Fruit fly (Drosophila melanogaster) whole organism, larva: ENCODE measurements around the gene Cdc16.

Experiments used
- noc ChIP-seq: fragments of 200-800 bp; sonication (Bioruptor generic); optimal IDR thresholded peaks from 3 replicates; lab custom pipeline; 2019; ENCODE audit warnings: missing biosample characterization, mild to moderate bottlenecking, missing genetic modification characterization, moderate library complexity

The Cdc16 gene

DNA sequence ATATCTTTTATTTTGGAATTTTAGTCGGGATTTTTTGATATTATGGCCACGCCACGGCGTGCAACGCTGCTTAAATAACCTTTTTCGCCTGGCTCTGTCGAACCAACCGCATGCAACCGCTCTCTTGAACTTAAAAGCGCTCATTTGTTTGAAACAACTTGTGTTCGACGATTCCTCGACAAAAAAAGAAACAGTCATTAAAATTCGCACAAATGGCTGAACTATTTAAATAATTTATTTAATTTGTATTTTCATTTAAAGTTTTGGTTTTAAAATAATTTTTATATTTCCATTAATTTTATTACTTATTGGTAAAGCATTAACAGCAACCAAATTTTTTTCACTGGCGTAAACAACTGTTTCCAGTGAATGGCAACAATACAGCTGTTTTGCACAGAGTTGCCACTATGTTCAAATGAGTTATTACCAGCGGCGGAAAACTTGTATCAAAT lies at the start of gene Cdc16, which contains the start of gene orb:
TSS of gene Cdc16 (plus strand) at position 396 of the 452 bp plus-strand sequence.
TSS of gene orb (minus strand) at position 51 of the 452 bp plus-strand sequence.
- peak; percentile 84 for TF ChIP-seq noc (tag; lab: Kevin White, UChicago)

- TF ChIP-seq noc (tag; lab: Kevin White, UChicago), result no peak
These were observed 42.0 kb upstream of the Cdc16 start for dm6 chr3R:23239051-23239450.

DNA sequence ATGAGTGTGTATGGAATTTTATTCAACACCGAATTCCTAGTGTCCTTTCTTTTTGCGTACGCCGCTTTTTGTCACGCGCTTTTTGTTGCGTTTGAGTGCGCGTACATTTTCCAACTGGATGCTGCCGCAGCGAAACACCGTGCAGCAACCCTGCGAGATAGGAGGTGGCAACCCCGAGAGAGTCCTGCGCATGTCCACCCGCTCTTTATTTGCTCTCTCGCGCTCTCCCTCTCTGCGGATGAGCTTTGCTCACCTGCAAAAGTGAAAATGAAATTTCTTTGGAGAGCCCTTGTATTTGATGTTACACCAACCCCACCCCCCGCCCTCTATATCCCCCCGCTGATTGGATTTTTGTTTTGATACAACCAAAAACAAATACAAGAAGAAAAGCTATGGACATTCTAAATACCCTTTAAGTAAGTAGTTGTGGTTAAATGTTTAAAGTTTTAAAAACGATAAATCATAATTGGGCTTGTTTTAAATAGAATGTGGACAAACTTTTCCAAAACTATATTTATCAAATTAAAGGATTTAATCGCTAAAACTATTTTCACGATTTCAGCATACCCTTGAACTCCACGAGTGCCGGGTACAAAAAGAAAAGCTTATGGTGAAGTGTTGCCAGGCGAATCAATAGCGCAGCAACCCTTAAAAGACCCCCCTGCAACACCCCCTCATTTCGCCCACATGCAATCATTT lies 40.9 kb upstream of the Cdc16 start:
- TF ChIP-seq noc (tag; lab: Kevin White, UChicago), result peak; percentile 4

dm6 chr3R:23248853-23249573 lies 32.0 kb upstream of the Cdc16 start, which contains the start of gene CG4467:
CG4467 (minus strand) TSS chr3R:23248903.
- no peak for TF ChIP-seq noc (tag; lab: Kevin White, UChicago)

dm6 chr3R:23251256-23251655 lies 29.7 kb upstream of the Cdc16 start, which contains the start of the genes Rad60 and EloA:
Rad60 (minus strand) TSS chr3R:23251477.
EloA (plus strand) TSS chr3R:23251563.
- TF ChIP-seq noc (tag; lab: Kevin White, UChicago), result peak; percentile 61

dm6 chr3R:23257986-23258427 lies 23.0 kb upstream of the Cdc16 start, which contains the start of the genes wda and Pex11c:
wda (minus strand) TSS chr3R:23258087.
Pex11c (plus strand) TSS chr3R:23258365.
- peak; percentile 57 for TF ChIP-seq noc (tag; lab: Kevin White, UChicago)

DNA sequence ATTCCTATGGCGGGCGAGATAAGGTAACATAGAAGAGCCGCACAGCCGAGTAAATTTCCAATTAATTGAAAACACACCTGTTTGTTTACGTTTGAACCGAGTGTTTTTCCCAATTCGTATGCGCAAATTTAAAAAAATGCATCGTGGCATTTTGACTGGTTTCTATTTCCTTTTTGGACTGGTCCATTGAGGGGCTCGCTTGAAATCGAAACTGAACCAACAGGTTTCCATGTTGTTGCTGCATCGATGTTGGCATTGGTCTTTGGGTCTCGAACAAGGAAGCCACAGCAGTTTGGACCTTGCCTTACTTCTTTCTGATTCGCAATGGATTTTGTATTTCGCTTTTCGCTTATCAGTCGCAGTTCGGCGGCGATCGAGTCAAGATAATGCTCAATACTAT lies 22.5 kb upstream of the Cdc16 start:
- no peak for TF ChIP-seq noc (tag; lab: Kevin White, UChicago)

DNA sequence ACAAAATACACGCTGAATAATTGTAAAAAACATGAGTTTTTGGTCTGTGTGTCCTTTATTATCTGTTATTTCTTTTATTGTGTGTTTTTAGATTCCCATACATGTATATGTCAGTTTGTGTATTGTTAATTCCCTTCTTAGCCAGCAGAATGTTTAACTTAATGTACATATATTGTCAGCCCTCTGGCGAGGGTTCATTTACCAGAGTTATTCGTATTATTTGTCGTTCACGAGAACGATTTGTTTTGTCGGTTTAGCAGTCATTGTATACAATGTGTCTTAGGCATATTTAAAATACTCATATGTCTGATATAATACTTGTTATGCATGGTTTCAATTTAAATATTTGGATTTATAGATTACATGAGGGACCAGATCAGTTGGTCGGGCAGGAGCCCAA lies 20.4 kb upstream of the Cdc16 start:
- no peak for TF ChIP-seq noc (tag; lab: Kevin White, UChicago)

DNA sequence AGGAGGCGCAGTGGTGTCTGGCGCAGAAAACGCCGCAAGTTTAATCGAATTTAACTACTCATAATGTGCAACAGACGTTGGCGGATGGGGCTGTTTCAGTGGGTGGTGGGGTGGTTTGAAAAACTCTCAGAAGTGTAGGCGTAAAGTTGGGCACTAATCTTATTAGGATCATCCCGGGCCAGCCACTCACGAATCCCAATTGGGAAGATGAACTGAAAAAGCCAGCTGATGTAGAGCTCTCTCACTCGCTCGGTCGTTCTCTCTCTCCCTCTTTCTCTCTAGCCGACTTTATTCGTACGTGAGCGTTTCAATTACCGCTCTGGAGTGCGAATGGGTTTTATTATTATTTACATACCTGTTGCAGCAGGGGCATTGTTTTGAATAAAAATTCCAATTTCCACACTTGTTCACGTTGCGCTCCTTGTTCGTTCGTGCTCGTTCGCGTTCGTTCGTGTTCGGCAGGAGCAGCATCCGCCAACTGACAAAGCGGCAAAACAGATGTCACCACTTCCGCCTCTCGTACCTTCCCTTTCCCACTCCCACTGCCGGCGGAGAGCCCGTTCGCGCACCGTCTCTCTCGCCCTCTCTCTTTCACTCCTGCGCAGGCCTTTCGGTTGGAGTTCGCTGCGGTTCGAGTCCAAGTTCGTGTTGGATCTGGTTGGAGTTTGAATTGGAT lies 2.2 kb upstream of the Cdc16 start:
- no peak for TF ChIP-seq noc (tag; lab: Kevin White, UChicago)

DNA sequence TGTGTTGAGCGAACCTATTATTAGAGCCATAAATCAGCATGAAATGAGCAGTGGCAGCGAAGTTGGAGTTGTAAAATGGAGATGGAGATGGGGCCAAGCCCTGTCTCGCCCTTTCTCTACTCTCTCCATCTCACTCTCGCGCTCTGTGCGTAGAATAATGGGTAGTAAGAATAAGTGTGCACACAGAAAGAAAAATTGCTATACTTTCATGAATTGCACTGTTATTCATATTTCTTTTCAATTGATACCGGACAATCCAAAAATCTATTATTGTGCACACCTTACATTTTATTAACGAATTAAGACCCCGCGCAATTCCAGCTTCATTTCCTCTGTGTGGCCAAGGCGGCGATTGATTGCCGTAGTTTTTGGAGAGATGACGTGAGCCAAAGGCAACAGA lies 1.2 kb upstream of the Cdc16 start:
- no peak for TF ChIP-seq noc (tag; lab: Kevin White, UChicago)

DNA sequence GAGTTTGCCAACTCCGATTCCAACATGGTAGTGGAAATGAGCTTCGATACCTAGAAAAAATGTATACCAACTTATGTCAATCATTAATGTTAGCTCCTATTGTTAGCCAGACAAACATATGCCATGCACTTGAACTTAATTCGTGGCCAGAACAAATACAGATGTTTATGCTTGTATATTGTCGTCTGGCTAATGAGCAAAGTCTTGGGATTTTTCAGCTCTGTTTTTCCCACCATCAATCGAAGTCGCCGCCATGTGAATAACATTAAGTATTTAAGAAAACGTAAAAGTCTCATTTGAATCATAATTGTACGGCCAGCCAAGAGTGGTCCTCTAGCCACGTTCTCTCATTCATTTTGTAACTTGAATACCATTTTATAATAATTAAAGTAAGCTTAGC lies 2.7 kb downstream of the Cdc16 start, which contains the start of gene CG6763:
TSS of gene CG6763 (plus strand) at position 301 of the 400 bp plus-strand sequence.
- no peak for TF ChIP-seq noc (tag; lab: Kevin White, UChicago)

dm6 chr3R:23284256-23284655 lies 3.3 kb downstream of the Cdc16 start:
- peak; percentile 41 for TF ChIP-seq noc (tag; lab: Kevin White, UChicago)

DNA sequence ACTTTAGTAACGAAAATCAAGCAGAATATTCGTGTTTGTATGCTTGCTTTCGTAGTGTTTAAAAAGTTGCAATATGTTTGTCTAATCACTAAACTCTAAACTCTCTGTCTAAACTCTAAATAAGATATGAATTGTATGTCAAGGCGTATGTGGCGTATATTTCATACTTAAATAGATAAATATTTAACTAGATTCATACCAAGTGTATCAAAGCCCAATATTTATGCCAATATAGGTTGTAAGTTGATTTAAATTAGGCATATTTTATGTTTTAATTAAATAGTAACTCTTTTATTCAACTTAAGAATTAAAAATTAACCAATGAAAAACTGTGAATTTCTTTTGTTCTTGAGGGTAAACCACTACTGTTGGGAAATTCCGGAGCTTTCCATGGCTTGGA lies 7.0 kb downstream of the Cdc16 start, which contains the start of gene wam:
TSS of gene wam (minus strand) at position 101 of the 400 bp plus-strand sequence.
- TF ChIP-seq noc (tag; lab: Kevin White, UChicago), result no peak

DNA sequence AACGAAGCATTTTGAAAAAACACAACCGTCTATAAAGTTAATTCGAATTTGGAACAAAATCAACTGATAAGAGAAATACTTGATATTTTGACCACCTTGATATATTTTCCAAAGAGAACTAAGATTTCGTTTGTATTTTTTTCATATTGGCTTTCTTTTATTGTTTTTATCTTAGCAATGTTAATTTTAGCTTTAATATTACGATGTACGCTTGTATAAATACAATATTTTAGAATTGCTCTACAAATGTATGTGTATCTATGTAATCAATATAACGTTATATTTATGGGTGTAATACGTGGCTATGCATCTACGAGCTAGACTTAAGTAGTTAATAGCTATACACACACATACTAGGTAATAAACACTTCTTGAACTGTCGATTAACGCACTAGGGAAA lies 9.1 kb downstream of the Cdc16 start, which contains the start of gene bb8:
TSS of gene bb8 (minus strand) at position 101 of the 400 bp plus-strand sequence.
- TF ChIP-seq noc (tag; lab: Kevin White, UChicago), result no peak

dm6 chr3R:23292267-23292666 lies 11.3 kb downstream of the Cdc16 start:
- TF ChIP-seq noc (tag; lab: Kevin White, UChicago), result no peak
